Worm (Caenorhabditis elegans) whole organism, L4 larva: Measurements from ENCODE around the gene Y102E9.6.

Experiments
- arid-1 ChIP-seq: fragments of 200-800 bp; sonication (Bioruptor generic); conservative IDR thresholded peaks from 2 replicates; pipeline ENCODE4 v1.3.6; 2022; ENCODE audit warnings: missing genetic modification reagents, missing genetic modification characterization, missing compliant biosample characterization
- cey-2 ChIP-seq: sonication (generic microtip); optimal IDR thresholded peaks from 3 replicates; lab custom pipeline; 2017; ENCODE audit warnings: missing genetic modification characterization, mild to moderate bottlenecking, missing compliant biosample characterization, antibody characterized with exemption, borderline replicate concordance; ENCODE audit not compliant: insufficient read depth
- fkh-10 ChIP-seq: fragments of 150-350 bp; optimal IDR thresholded peaks from 2 replicates; lab custom pipeline; 2014; ENCODE audit warnings: missing biosample characterization, missing genetic modification reagents, missing genetic modification characterization
- hlh-30 ChIP-seq: sonication (generic microtip); optimal IDR thresholded peaks from 2 replicates; lab custom pipeline; 2017; ENCODE audit warnings: antibody characterized with exemption, mild to moderate bottlenecking, missing genetic modification characterization, missing compliant biosample characterization; ENCODE audit not compliant: insufficient read depth
- lin-13 ChIP-seq: fragments of 150-350 bp; optimal IDR thresholded peaks from 2 replicates; lab custom pipeline; 2014; ENCODE audit warnings: missing biosample characterization, missing genetic modification reagents, missing genetic modification characterization
- lsy-2 ChIP-seq, 2 experiments: fragments of 150-350 bp in 1 of 2; sonication (generic microtip) in 1 of 2; optimal IDR thresholded peaks; 2 replicates each; lab custom pipeline; 2014 to 2017; ENCODE audit warnings: missing biosample characterization in 2 of 2, missing genetic modification characterization in 2 of 2
- ztf-11 ChIP-seq: fragments of 150-350 bp; optimal IDR thresholded peaks from 2 replicates; lab custom pipeline; 2014; ENCODE audit warnings: missing biosample characterization, missing genetic modification characterization

DNA sequence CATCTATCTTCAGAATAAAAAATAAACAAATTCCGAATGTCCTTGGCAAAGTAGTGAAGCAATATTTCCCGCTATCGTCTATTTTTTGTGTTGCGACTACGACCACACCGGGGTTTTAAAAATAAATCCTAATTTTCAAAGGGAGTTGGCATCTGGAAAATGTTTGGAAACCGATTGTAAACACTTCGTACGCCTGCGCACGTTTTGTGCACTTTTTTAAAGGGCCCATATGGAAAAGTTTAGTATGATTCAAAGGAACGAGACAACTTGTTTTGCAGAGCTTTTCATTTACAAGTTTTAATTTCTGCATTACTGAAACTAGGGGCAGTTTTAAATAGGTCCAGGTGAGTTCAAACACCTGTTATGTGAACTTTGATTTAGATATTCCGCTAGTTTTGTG is 3.6 kb upstream of the Y102E9.6 start:
- no peak for TF ChIP-seq fkh-10 (GFP tag; lab: Kevin White, UChicago)
- TF ChIP-seq lsy-2 (tag; optimal IDR thresholded peaks at IDR 0.05; lab: Kevin White, UChicago) = no peak
- no peak for TF ChIP-seq cey-2 (tag; lab: Kevin White, UChicago)
- no peak for TF ChIP-seq ztf-11 (tag; lab: Kevin White, UChicago)
- TF ChIP-seq hlh-30 (tag; lab: Kevin White, UChicago) = no peak
- TF ChIP-seq lin-13 (GFP tag; lab: Kevin White, UChicago) = no peak
- no peak for TF ChIP-seq arid-1 (GFP tag; lab: Robert Waterston, UW)
